Worm (Caenorhabditis elegans): ENCODE measurements around the gene pyt-1.
A peak's percentile ranks its signal among the peaks of the same experiment; 100 is the strongest.

Gene pyt-1

ce11 chrV:10273837-10274236 lies 44.7 kb upstream of the pyt-1 start (continued):
- TF ChIP-seq ceh-28 (tag; optimal IDR thresholded peaks at IDR 0.05), result peak; percentile 62
- TF ChIP-seq mes-2 (tag; optimal IDR thresholded peaks at IDR 0.05; ENCODE audit: poor library complexity, severe bottlenecking), result no peak
- TF ChIP-seq dve-1 (tag; optimal IDR thresholded peaks at IDR 0.05; ENCODE audit: insufficient read depth), result peak; percentile 13
- TF ChIP-seq F37D6.2 (tag; optimal IDR thresholded peaks at IDR 0.05), result peak; percentile 64
- 0 out of 2 replicates have a peak, but pooled peaks have one; percentile 8 for TF ChIP-seq ctbp-1 (GFP tag; IDR thresholded peaks at IDR 0.05)
- TF ChIP-seq hlh-30 (tag; optimal IDR thresholded peaks at IDR 0.05; ENCODE audit: insufficient read depth), result peak; percentile 24
- peak; percentile 69 for TF ChIP-seq aha-1 (tag)
- TF ChIP-seq ama-1 (optimal IDR thresholded peaks at IDR 0.05), result no peak
- no peak for TF ChIP-seq nhr-48 (tag; optimal IDR thresholded peaks at IDR 0.05)
- peak in 1 of 2 experiments; percentile 99 for TF ChIP-seq unc-62 (GFP tag; optimal IDR thresholded peaks at IDR 0.05 in 1 of 2)
- TF ChIP-seq unc-62 (tag; optimal IDR thresholded peaks at IDR 0.05), result no peak
- no peak for TF ChIP-seq ztf-7 (tag; optimal IDR thresholded peaks at IDR 0.05)
- no peak for TF ChIP-seq lir-3 (tag; optimal IDR thresholded peaks at IDR 0.05)
- TF ChIP-seq hmg-1.1 (GFP tag; IDR thresholded peaks at IDR 0.05), result peak; percentile 76; the same call in 1 of the 2 replicates
- no peak for TF ChIP-seq spr-1 (tag; optimal IDR thresholded peaks at IDR 0.05)
- TF ChIP-seq rbr-2 (tag; optimal IDR thresholded peaks at IDR 0.05), result peak; percentile 49
- no peak for TF ChIP-seq pha-4 (GFP tag; IDR thresholded peaks at IDR 0.05)
- no peak for TF ChIP-seq pha-4 (tag; optimal IDR thresholded peaks at IDR 0.05)
- TF ChIP-seq F10B5.3 (tag; optimal IDR thresholded peaks at IDR 0.05), result no peak
- TF ChIP-seq set-16 (GFP tag; IDR thresholded peaks at IDR 0.05), result peak; percentile 7; the same call in 1 of the 2 replicates
- no peak for TF ChIP-seq nhr-25 (tag; optimal IDR thresholded peaks at IDR 0.05; ENCODE audit: borderline replicate concordance, insufficient read depth)

- no peak for TF ChIP-seq tag-97 (GFP tag; IDR thresholded peaks at IDR 0.05)
- no peak for TF ChIP-seq ztf-7 (tag; optimal IDR thresholded peaks at IDR 0.05)
- TF ChIP-seq lin-38 (GFP tag; IDR thresholded peaks at IDR 0.05), result no peak
- TF ChIP-seq ceh-20 (GFP tag; IDR thresholded peaks at IDR 0.05), result no peak
- no peak for TF ChIP-seq D1046.2 (GFP tag; IDR thresholded peaks at IDR 0.05)
Measured at ce11 chrV:10270214-10270613, 41.1 kb upstream of the pyt-1 start, which contains the start of gene ric-4. TSS of gene ric-4 (minus strand) at chrV:10270314.

ce11 chrV:10266050-10266449 lies 36.9 kb upstream of the pyt-1 start:
- TF ChIP-seq ces-1 (GFP tag; optimal IDR thresholded peaks at IDR 0.05), result peak; percentile 54
- TF ChIP-seq daf-8 (GFP tag; IDR thresholded peaks at IDR 0.05), result no peak
- no peak for TF ChIP-seq cey-2 (tag; optimal IDR thresholded peaks at IDR 0.05; ENCODE audit: borderline replicate concordance, insufficient read depth)

- TF ChIP-seq daf-12 (tag; optimal IDR thresholded peaks at IDR 0.05) (no peak), ces-1 (GFP tag; optimal IDR thresholded peaks at IDR 0.05) (peak; percentile 73)
Measured at ce11 chrV:10265019-10265418, 35.9 kb upstream of the pyt-1 start.

ce11 chrV:10260460-10260859 lies 31.3 kb upstream of the pyt-1 start, which contains the start of gene sri-18:
TSS of gene sri-18 (minus strand) at chrV:10260560.
- no peak for TF ChIP-seq lin-29 (GFP tag; IDR thresholded peaks at IDR 0.05)
- TF ChIP-seq mdl-1 (tag; optimal IDR thresholded peaks at IDR 0.05), result no peak

ce11 chrV:10256050-10256449 lies 26.9 kb upstream of the pyt-1 start, which contains the start of gene nhr-232:
TSS of gene nhr-232 (plus strand) at chrV:10256170.
- TF ChIP-seq attf-4 (tag; optimal IDR thresholded peaks at IDR 0.05) (no peak), fkh-10 (GFP tag; optimal IDR thresholded peaks at IDR 0.05) (no peak), daf-8 (GFP tag; IDR thresholded peaks at IDR 0.05) (no peak), mxl-3 (GFP tag; optimal IDR thresholded peaks at IDR 0.05) (peak; percentile 52), dmd-9 (GFP tag; IDR thresholded peaks at IDR 0.05) (no peak), lin-38 (GFP tag; IDR thresholded peaks at IDR 0.05) (no peak), ZK546.5 (tag; optimal IDR thresholded peaks at IDR 0.05) (no peak), hlh-30 (tag; optimal IDR thresholded peaks at IDR 0.05; ENCODE audit: insufficient read depth) (peak; percentile 75), set-16 (GFP tag; IDR thresholded peaks at IDR 0.05) (no peak), skn-1 (tag; optimal IDR thresholded peaks at IDR 0.05) (no peak), hlh-11 (tag; optimal IDR thresholded peaks at IDR 0.05) (peak; percentile 75), dmd-6 (GFP tag; IDR thresholded peaks at IDR 0.05) (peak; percentile 91), zip-11 (GFP tag; IDR thresholded peaks at IDR 0.05) (no peak), hif-1 (tag; optimal IDR thresholded peaks at IDR 0.05) (no peak), nhr-6 (tag; optimal IDR thresholded peaks at IDR 0.05) (no peak), Y105C5A.15 (GFP tag; IDR thresholded peaks at IDR 0.05) (no peak)
